Fruit fly (Drosophila melanogaster) whole organism, embryonic: ENCODE measurements around the gene cno.

Experiments used
- Abd-B ChIP-seq: fragments of 200-800 bp; sonication (Bioruptor generic); optimal IDR thresholded peaks from 2 replicates; lab custom pipeline; 2018; ENCODE audit warnings: missing biosample characterization, mild to moderate bottlenecking, missing genetic modification characterization, moderate library complexity
- Bgb ChIP-seq: fragments of 200-800 bp; sonication (Bioruptor generic); IDR thresholded peaks from 2 replicates; pipeline ENCODE4 v1.3.6; 2022; ENCODE audit warnings: missing biosample characterization, missing genetic modification characterization; ENCODE audit not compliant: partially characterized antibody
- CG10366 ChIP-seq: fragments of 200-800 bp; sonication (Bioruptor generic); IDR thresholded peaks from 2 replicates; pipeline ENCODE4 v1.3.6; 2022; ENCODE audit warnings: missing biosample characterization, missing genetic modification characterization
- CG10565 ChIP-seq: fragments of 200-800 bp; sonication (Bioruptor generic); optimal IDR thresholded peaks from 3 replicates; lab custom pipeline; 2016; ENCODE audit warnings: missing biosample characterization, mild to moderate bottlenecking, missing genetic modification characterization
- CG11560 ChIP-seq: fragments of 200-800 bp; sonication (Bioruptor generic); IDR thresholded peaks from 3 replicates; pipeline ENCODE4 v1.3.6; 2022; ENCODE audit warnings: missing biosample characterization, missing genetic modification characterization
- CG11723 ChIP-seq: fragments of 200-800 bp; sonication (Bioruptor generic); optimal IDR thresholded peaks from 2 replicates; lab custom pipeline; 2017; ENCODE audit warnings: missing biosample characterization, mild to moderate bottlenecking, missing genetic modification characterization
- CG12155 ChIP-seq: fragments of 200-800 bp; sonication (Bioruptor generic); optimal IDR thresholded peaks from 3 replicates; lab custom pipeline; 2016; ENCODE audit warnings: missing biosample characterization, missing genetic modification characterization
- CG1529 ChIP-seq: fragments of 200-800 bp; sonication (Bioruptor generic); optimal IDR thresholded peaks from 3 replicates; lab custom pipeline; 2018; ENCODE audit warnings: missing biosample characterization, missing genetic modification characterization
- CG16779 ChIP-seq: fragments of 200-800 bp; sonication (Bioruptor generic); IDR thresholded peaks from 2 replicates; pipeline ENCODE4 v1.3.6; 2022; ENCODE audit warnings: missing biosample characterization, missing genetic modification characterization
- CG17385 ChIP-seq: fragments of 200-800 bp; sonication (Bioruptor generic); optimal IDR thresholded peaks from 3 replicates; lab custom pipeline; 2018; ENCODE audit warnings: missing biosample characterization, mild to moderate bottlenecking, missing genetic modification characterization
- CG18011 ChIP-seq: fragments of 200-800 bp; sonication (Bioruptor generic); optimal IDR thresholded peaks from 2 replicates; lab custom pipeline; 2017; ENCODE audit warnings: missing biosample characterization, missing genetic modification characterization, mild to moderate bottlenecking, moderate library complexity, missing genotype
- CG32772 ChIP-seq: fragments of 200-800 bp; sonication (Bioruptor generic); IDR thresholded peaks from 2 replicates; pipeline ENCODE4 v1.3.6; 2022; ENCODE audit warnings: missing biosample characterization, missing genetic modification characterization
- CG3281 ChIP-seq: fragments of 200-800 bp; sonication (Bioruptor generic); optimal IDR thresholded peaks from 3 replicates; lab custom pipeline; 2017; ENCODE audit warnings: missing biosample characterization, mild to moderate bottlenecking, missing genetic modification characterization
- CG3407 ChIP-seq: fragments of 200-800 bp; sonication (Bioruptor generic); optimal IDR thresholded peaks from 2 replicates; lab custom pipeline; 2018; ENCODE audit warnings: missing biosample characterization, mild to moderate bottlenecking, missing genetic modification characterization
- CG4424 ChIP-seq: fragments of 200-800 bp; sonication (Bioruptor generic); optimal IDR thresholded peaks from 3 replicates; lab custom pipeline; 2016; ENCODE audit warnings: missing biosample characterization, missing genetic modification characterization
- CG4820 ChIP-seq: fragments of 200-800 bp; sonication (Bioruptor generic); optimal IDR thresholded peaks from 3 replicates; lab custom pipeline; 2016; ENCODE audit warnings: missing biosample characterization, missing genetic modification characterization
- CG6254 ChIP-seq: fragments of 200-800 bp; sonication (Bioruptor generic); optimal IDR thresholded peaks from 3 replicates; lab custom pipeline; 2017; ENCODE audit warnings: mild to moderate bottlenecking, missing biosample characterization, missing genetic modification reagents, missing genetic modification characterization
- CG6683 ChIP-seq: fragments of 200-800 bp; sonication (Bioruptor generic); optimal IDR thresholded peaks from 2 replicates; lab custom pipeline; 2017; ENCODE audit warnings: missing biosample characterization, mild to moderate bottlenecking, missing genetic modification characterization, missing genetic modification reagents
- CG6791 ChIP-seq: fragments of 200-800 bp; sonication (Bioruptor generic); IDR thresholded peaks from 3 replicates; pipeline ENCODE4 v1.3.6; 2022; ENCODE audit warnings: missing biosample characterization, missing genetic modification characterization; ENCODE audit not compliant: partially characterized antibody
- CG8944 ChIP-seq: fragments of 200-800 bp; sonication (Bioruptor generic); optimal IDR thresholded peaks from 3 replicates; lab custom pipeline; 2016; ENCODE audit warnings: missing biosample characterization, missing genetic modification characterization
- Dbx ChIP-seq: fragments of 200-800 bp; sonication (Bioruptor generic); IDR thresholded peaks from 3 replicates; pipeline ENCODE4 v1.3.6; 2022; ENCODE audit warnings: missing biosample characterization, missing genetic modification characterization
- Dfd ChIP-seq, 2 experiments: fragments of >200 bp; optimal IDR thresholded peaks; 2 replicates each; lab custom pipeline; 2017; ENCODE audit warnings: missing biosample characterization in 2 of 2, missing genetic modification characterization in 2 of 2
- Ets97D ChIP-seq: fragments of 200-800 bp; sonication (Bioruptor generic); optimal IDR thresholded peaks from 3 replicates; lab custom pipeline; 2016; ENCODE audit warnings: missing biosample characterization, missing genetic modification characterization
- HHEX ChIP-seq: fragments of 200-800 bp; sonication (Bioruptor generic); optimal IDR thresholded peaks from 3 replicates; lab custom pipeline; 2017; ENCODE audit warnings: missing biosample characterization, mild to moderate bottlenecking, missing genetic modification characterization, missing genetic modification reagents
- HLHmδ ChIP-seq: fragments of 200-800 bp; sonication (Bioruptor generic); optimal IDR thresholded peaks from 2 replicates; lab custom pipeline; 2018; ENCODE audit warnings: missing biosample characterization, mild to moderate bottlenecking, missing genetic modification characterization, moderate library complexity
- Hsf ChIP-seq: fragments of 200-800 bp; sonication (Bioruptor generic); optimal IDR thresholded peaks from 3 replicates; lab custom pipeline; 2016; ENCODE audit warnings: missing biosample characterization, missing genetic modification characterization
- Lhr ChIP-seq: fragments of 200-800 bp; sonication (Bioruptor generic); optimal IDR thresholded peaks from 3 replicates; lab custom pipeline; 2017; ENCODE audit warnings: mild to moderate bottlenecking, missing biosample characterization, missing genetic modification reagents, missing genetic modification characterization
- NK7.1 ChIP-seq: fragments of 200-800 bp; sonication (Bioruptor generic); optimal IDR thresholded peaks from 3 replicates; lab custom pipeline; 2016; ENCODE audit warnings: missing biosample characterization, missing genetic modification characterization
- Nf-YA ChIP-seq: fragments of 200-800 bp; sonication (Bioruptor generic); IDR thresholded peaks from 2 replicates; pipeline ENCODE4 v1.3.6; 2022; ENCODE audit warnings: missing biosample characterization, missing genetic modification characterization
- Ssrp ChIP-seq: fragments of 200-800 bp; sonication (Bioruptor generic); optimal IDR thresholded peaks from 2 replicates; lab custom pipeline; 2018; ENCODE audit warnings: missing biosample characterization, mild to moderate bottlenecking, missing genetic modification characterization, moderate library complexity
- Tbp ChIP-seq: fragments of >200 bp; optimal IDR thresholded peaks from 2 replicates; lab custom pipeline; 2018; ENCODE audit warnings: missing biosample characterization, missing genetic modification characterization
- amos ChIP-seq: fragments of 200-800 bp; sonication (Bioruptor generic); IDR thresholded peaks from 2 replicates; pipeline ENCODE4 v1.3.6; 2022; ENCODE audit warnings: missing biosample characterization, missing genetic modification characterization; ENCODE audit not compliant: partially characterized antibody
- ap ChIP-seq: fragments of 200-800 bp; sonication (Bioruptor generic); IDR thresholded peaks from 2 replicates; pipeline ENCODE4 v1.3.6; 2022; ENCODE audit warnings: missing biosample characterization, missing genetic modification characterization
- ato ChIP-seq: fragments of 200-800 bp; sonication (Bioruptor generic); IDR thresholded peaks from 2 replicates; pipeline ENCODE4 v1.3.6; 2022; ENCODE audit warnings: missing biosample characterization, missing genetic modification characterization; ENCODE audit not compliant: partially characterized antibody
- bigmax ChIP-seq: fragments of 200-800 bp; sonication (Bioruptor generic); optimal IDR thresholded peaks from 2 replicates; lab custom pipeline; 2018; ENCODE audit warnings: missing biosample characterization, mild to moderate bottlenecking, missing genetic modification characterization
- cato ChIP-seq: fragments of 200-800 bp; sonication (Bioruptor generic); optimal IDR thresholded peaks from 2 replicates; lab custom pipeline; 2016; ENCODE audit warnings: missing biosample characterization, missing genetic modification characterization, borderline replicate concordance
- cg ChIP-seq: fragments of 200-800 bp; sonication (Bioruptor generic); optimal IDR thresholded peaks from 3 replicates; lab custom pipeline; 2019; ENCODE audit warnings: missing biosample characterization, mild to moderate bottlenecking, missing genetic modification characterization, moderate library complexity
- dmrt11E ChIP-seq: fragments of 200-800 bp; sonication (Bioruptor generic); optimal IDR thresholded peaks from 3 replicates; lab custom pipeline; 2018; ENCODE audit warnings: missing biosample characterization, mild to moderate bottlenecking, missing genetic modification characterization, moderate library complexity
- exex ChIP-seq: fragments of 200-800 bp; sonication (Bioruptor generic); optimal IDR thresholded peaks from 4 replicates; lab custom pipeline; 2018; ENCODE audit warnings: missing biosample characterization, mild to moderate bottlenecking, missing genetic modification characterization, moderate library complexity
- hth ChIP-seq: fragments of >200 bp; optimal IDR thresholded peaks from 2 replicates; lab custom pipeline; 2017; ENCODE audit warnings: inconsistent platforms
- lola ChIP-seq, 3 experiments: fragments of >200 bp in 2 of 3; fragments of 200-800 bp in 1 of 3; sonication (Bioruptor generic) in 1 of 3; optimal IDR thresholded peaks; 2 replicates each; lab custom pipeline; 2017 to 2019; ENCODE audit warnings: missing biosample characterization in 3 of 3, missing genetic modification characterization in 3 of 3, mild to moderate bottlenecking in 1 of 3, moderate library complexity in 1 of 3
- otp ChIP-seq: fragments of 200-800 bp; sonication (Bioruptor generic); IDR thresholded peaks from 3 replicates; pipeline ENCODE4, ENCODE4 v1.3.6; 2022; ENCODE audit warnings: missing biosample characterization, missing genetic modification characterization
- prd ChIP-seq, 3 experiments: fragments of >200 bp in 2 of 3; fragments of 200-800 bp in 1 of 3; sonication (Bioruptor generic) in 1 of 3; optimal IDR thresholded peaks in 2 of 3; IDR thresholded peaks in 1 of 3; 2 replicates in 2 of 3; 3 replicates in 1 of 3; pipeline versions ENCODE4 v1.3.6 to Lab custom; 2017 to 2022; ENCODE audit warnings: missing biosample characterization in 1 of 3, missing genetic modification characterization in 1 of 3
- pros ChIP-seq: fragments of 200-800 bp; sonication (Bioruptor generic); optimal IDR thresholded peaks from 3 replicates; lab custom pipeline; 2019; ENCODE audit warnings: missing biosample characterization, mild to moderate bottlenecking, missing genetic modification characterization, moderate library complexity
- psq ChIP-seq: fragments of 200-800 bp; sonication (Bioruptor generic); optimal IDR thresholded peaks from 2 replicates; lab custom pipeline; 2017; ENCODE audit warnings: missing biosample characterization, missing genetic modification characterization
- sens-2 ChIP-seq: fragments of 200-800 bp; sonication (Bioruptor generic); IDR thresholded peaks from 2 replicates; pipeline ENCODE4 v1.3.6; 2022; ENCODE audit warnings: missing biosample characterization, missing genetic modification characterization
- sug ChIP-seq: fragments of 200-800 bp; optimal IDR thresholded peaks from 2 replicates; lab custom pipeline; 2019; ENCODE audit warnings: missing biosample characterization, mild to moderate bottlenecking, missing genetic modification characterization, moderate library complexity
- tin ChIP-seq: fragments of 200-800 bp; sonication (Bioruptor generic); optimal IDR thresholded peaks from 3 replicates; lab custom pipeline; 2016; ENCODE audit warnings: missing biosample characterization, missing genetic modification characterization
- toy ChIP-seq: fragments of 200-800 bp; sonication (Bioruptor generic); IDR thresholded peaks from 2 replicates; pipeline ENCODE4 v1.3.6; 2022; ENCODE audit warnings: missing biosample characterization, missing genetic modification characterization
- trem ChIP-seq: fragments of 200-800 bp; optimal IDR thresholded peaks from 3 replicates; lab custom pipeline; 2019; ENCODE audit warnings: missing biosample characterization, mild to moderate bottlenecking, missing genetic modification characterization, moderate library complexity

The cno gene

dm6 chr3R:5217278-5217714, at the start of gene cno (continued):
- no peak for TF ChIP-seq CG6254 (GFP tag; lab: Kevin White, UChicago)
- no peak for TF ChIP-seq CG11723 (GFP tag; lab: Kevin White, UChicago)
- TF ChIP-seq trem, result peak; percentile 72
- TF ChIP-seq CG11560 (tag; lab: Robert Waterston, UW), result no peak
- no peak for TF ChIP-seq dmrt11E (tag; lab: Kevin White, UChicago)
- no peak for TF ChIP-seq CG4820 (GFP tag; lab: Kevin White, UChicago)
- no peak for TF ChIP-seq hth (lab: Kevin White, UChicago)
- TF ChIP-seq CG1529, result no peak
- no peak for TF ChIP-seq cato
- TF ChIP-seq lola (GFP tag; optimal IDR thresholded peaks at IDR 0.05; lab: Kevin White, UChicago), result no peak
- TF ChIP-seq toy, result no peak
- no peak for TF ChIP-seq ap (GFP tag; lab: Robert Waterston, UW)
- TF ChIP-seq otp (GFP tag; lab: Robert Waterston, UW), result no peak
- no peak for TF ChIP-seq tin
- TF ChIP-seq NK7.1 (GFP tag; lab: Kevin White, UChicago), result no peak
- no peak for TF ChIP-seq CG8944 (GFP tag; lab: Kevin White, UChicago)
- no peak for TF ChIP-seq CG3407 (GFP tag; lab: Kevin White, UChicago)
- no peak for TF ChIP-seq CG4424 (GFP tag; lab: Kevin White, UChicago)
- TF ChIP-seq CG10565 (GFP tag; lab: Kevin White, UChicago), result no peak
- TF ChIP-seq Tbp, result no peak
- TF ChIP-seq amos (GFP tag; lab: Robert Waterston, UW), result peak; percentile 59
- TF ChIP-seq CG16779 (GFP tag; lab: Robert Waterston, UW), result no peak
- 0 out of 3 replicates have a peak, but pooled peaks have one; percentile 37 for TF ChIP-seq Dbx (GFP tag; lab: Robert Waterston, UW)
- TF ChIP-seq CG17385, result peak; percentile 28
- no peak for TF ChIP-seq psq (GFP tag; lab: Kevin White, UChicago)
- TF ChIP-seq CG6791 (GFP tag; lab: Robert Waterston, UW), result 0 out of 3 replicates have a peak, but pooled peaks have one; percentile 39
- TF ChIP-seq Abd-B (GFP tag; lab: Kevin White, UChicago), result no peak
- TF ChIP-seq Dfd (GFP tag; optimal IDR thresholded peaks at IDR 0.05; lab: Kevin White, UChicago), result no peak
- no peak for TF ChIP-seq CG18011 (GFP tag; lab: Kevin White, UChicago)
- TF ChIP-seq Nf-YA (GFP tag; lab: Robert Waterston, UW), result no peak
- peak; percentile 10 for TF ChIP-seq sug (tag; lab: Kevin White, UChicago)
- no peak for TF ChIP-seq bigmax (GFP tag; lab: Kevin White, UChicago)
- TF ChIP-seq Hsf (GFP tag; lab: Kevin White, UChicago), result no peak
- no peak for TF ChIP-seq sens-2
- no peak for TF ChIP-seq CG32772 (GFP tag; lab: Robert Waterston, UW)
- TF ChIP-seq cg, result no peak
- TF ChIP-seq pros, result no peak
- peak; percentile 65 for TF ChIP-seq Ets97D (GFP tag; lab: Kevin White, UChicago)
- TF ChIP-seq CG3281 (GFP tag; lab: Kevin White, UChicago), result no peak
- no peak for TF ChIP-seq CG10366 (GFP tag; lab: Robert Waterston, UW)
- no peak for TF ChIP-seq exex (tag; lab: Kevin White, UChicago)
- TF ChIP-seq Lhr (GFP tag; lab: Kevin White, UChicago), result peak; percentile 98
- TF ChIP-seq CG12155, result no peak
- TF ChIP-seq ato (GFP tag; lab: Robert Waterston, UW), result peak; percentile 24; the same call in 1 of the 2 replicates
- TF ChIP-seq prd (optimal IDR thresholded peaks at IDR 0.05; lab: Kevin White, UChicago), result no peak
- 0 out of 3 replicates have a peak, but pooled peaks have one; percentile 21 for TF ChIP-seq prd (GFP tag; IDR thresholded peaks at IDR 0.05; lab: Robert Waterston, UW)
- TF ChIP-seq Ssrp, result no peak
- TF ChIP-seq Bgb (GFP tag; lab: Robert Waterston, UW), result peak; percentile 65; the same call in 1 of the 2 replicates
- TF ChIP-seq CG6683 (GFP tag; lab: Kevin White, UChicago), result no peak
- peak; percentile 87 for TF ChIP-seq HLHmδ
- peak; percentile 1 for TF ChIP-seq HHEX (GFP tag; lab: Kevin White, UChicago)
